Worm (Caenorhabditis elegans) whole organism, midembryonic: ENCODE data around the gene W02B12.12.
"Not testable (repeated sequence)": the region's sequence is repeated elsewhere in the genome, so short reads cannot be mapped to it uniquely, and the experiment has no call there.

Experiments used
- T22C8.4 ChIP-seq: fragments of 200-800 bp; sonication (Bioruptor generic); IDR thresholded peaks from 2 replicates; pipeline ENCODE4 v1.3.6; 2022; ENCODE audit warnings: missing genetic modification characterization, missing compliant biosample characterization
- cog-1 ChIP-seq: sonication (generic microtip); optimal IDR thresholded peaks from 2 replicates; lab custom pipeline; 2016; ENCODE audit warnings: missing genetic modification characterization, missing compliant biosample characterization
- flt-1 ChIP-seq: fragments of 200-800 bp; sonication (Bioruptor generic); IDR thresholded peaks from 2 replicates; pipeline ENCODE4 v1.3.6; 2022; ENCODE audit warnings: missing genetic modification characterization, missing compliant biosample characterization
- klf-2 ChIP-seq: fragments of 200-800 bp; sonication (Bioruptor generic); conservative IDR thresholded peaks from 2 replicates; pipeline ENCODE4 v1.3.6; 2022; ENCODE audit warnings: missing genetic modification reagents, missing genetic modification characterization, missing compliant biosample characterization
- med-1 ChIP-seq: sonication (generic microtip); optimal IDR thresholded peaks from 2 replicates; lab custom pipeline; 2017; ENCODE audit warnings: missing genetic modification characterization, mild to moderate bottlenecking, missing compliant biosample characterization, antibody characterized with exemption, missing genetic modification reagents; ENCODE audit not compliant: insufficient read depth
- ref-1 ChIP-seq: fragments of 200-800 bp; sonication (Bioruptor generic); conservative IDR thresholded peaks from 2 replicates; pipeline ENCODE4 v1.3.6; 2022; ENCODE audit warnings: missing genetic modification reagents, missing genetic modification characterization, missing compliant biosample characterization
- tab-1 ChIP-seq: fragments of 200-800 bp; sonication (Bioruptor generic); IDR thresholded peaks from 2 replicates; pipeline ENCODE4 v1.3.6; 2022; ENCODE audit warnings: missing genetic modification characterization, missing compliant biosample characterization
- ztf-23 ChIP-seq: fragments of 200-800 bp; sonication (Bioruptor generic); IDR thresholded peaks from 2 replicates; pipeline ENCODE4 v1.3.6; 2022; ENCODE audit warnings: missing genetic modification reagents, missing genetic modification characterization, missing compliant biosample characterization
- ztf-29 ChIP-seq: fragments of 200-800 bp; sonication (Bioruptor generic); IDR thresholded peaks from 2 replicates; pipeline ENCODE4 v1.3.6; 2022; ENCODE audit warnings: missing genetic modification reagents, missing genetic modification characterization, missing compliant biosample characterization

The W02B12.12 gene

DNA sequence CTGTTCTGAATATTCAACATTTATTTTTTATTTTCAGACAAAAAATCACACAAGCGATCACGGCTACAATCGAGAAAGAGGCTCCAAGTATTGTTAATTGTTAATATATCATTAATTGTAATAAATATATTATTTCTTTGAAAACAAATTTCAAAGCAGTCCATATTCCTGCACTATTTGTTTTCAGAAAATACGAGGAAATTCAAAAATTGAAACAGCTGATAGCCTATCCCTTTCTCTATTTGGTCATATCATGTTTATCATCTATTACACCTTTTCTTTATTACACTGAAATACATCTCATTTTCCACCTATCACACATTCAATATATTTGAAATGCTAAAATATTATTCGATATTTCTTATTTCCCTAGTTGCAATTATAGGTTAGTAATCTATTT, 34.0 kb downstream of the W02B12.12 start, which contains the start of gene W02B12.13:
W02B12.13 (plus strand) TSS at position 301 of the 400 bp plus-strand sequence.
- TF ChIP-seq cog-1 (tag; lab: Kevin White, UChicago) (no peak), ztf-23 (GFP tag; lab: Robert Waterston, UW) (no peak), klf-2 (GFP tag; lab: Robert Waterston, UW) (no peak), flt-1 (GFP tag; lab: Robert Waterston, UW) (no peak), tab-1 (GFP tag; lab: Robert Waterston, UW) (no peak), T22C8.4 (GFP tag; lab: Robert Waterston, UW) (no peak), med-1 (GFP tag; lab: Kevin White, UChicago) (no peak), ztf-29 (no peak), ref-1 (GFP tag; lab: Robert Waterston, UW) (no peak)

DNA sequence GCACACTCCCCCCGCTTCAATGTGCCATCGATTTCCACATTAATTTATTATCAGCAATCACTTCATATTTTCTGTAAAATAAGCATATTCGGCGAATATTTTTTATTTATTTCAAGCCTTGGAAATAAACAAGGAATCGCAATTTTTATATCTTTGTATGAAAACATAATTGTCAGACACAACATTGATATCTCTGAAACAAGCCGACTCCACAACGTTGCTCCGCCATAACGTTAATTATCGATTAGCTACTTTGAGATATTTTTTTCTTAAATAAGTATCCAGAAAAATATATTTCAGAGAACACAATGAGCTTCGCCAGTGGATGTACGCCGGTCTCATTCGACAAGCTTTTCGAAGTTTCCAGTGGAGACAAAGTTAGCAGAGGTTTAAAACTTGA, 35.1 kb downstream of the W02B12.12 start, which contains the start of gene adbp-1:
adbp-1 (plus strand) TSS at position 301 of the 400 bp plus-strand sequence.
- no peak for TF ChIP-seq med-1 (GFP tag; lab: Kevin White, UChicago)
- no peak for TF ChIP-seq klf-2 (GFP tag; lab: Robert Waterston, UW)
- no peak for TF ChIP-seq T22C8.4 (GFP tag; lab: Robert Waterston, UW)
- no peak for TF ChIP-seq flt-1 (GFP tag; lab: Robert Waterston, UW)
- TF ChIP-seq tab-1 (GFP tag; lab: Robert Waterston, UW): no peak
- TF ChIP-seq ztf-29: no peak
- TF ChIP-seq cog-1 (tag; lab: Kevin White, UChicago): no peak
- TF ChIP-seq ref-1 (GFP tag; lab: Robert Waterston, UW): no peak
- no peak for TF ChIP-seq ztf-23 (GFP tag; lab: Robert Waterston, UW)

DNA sequence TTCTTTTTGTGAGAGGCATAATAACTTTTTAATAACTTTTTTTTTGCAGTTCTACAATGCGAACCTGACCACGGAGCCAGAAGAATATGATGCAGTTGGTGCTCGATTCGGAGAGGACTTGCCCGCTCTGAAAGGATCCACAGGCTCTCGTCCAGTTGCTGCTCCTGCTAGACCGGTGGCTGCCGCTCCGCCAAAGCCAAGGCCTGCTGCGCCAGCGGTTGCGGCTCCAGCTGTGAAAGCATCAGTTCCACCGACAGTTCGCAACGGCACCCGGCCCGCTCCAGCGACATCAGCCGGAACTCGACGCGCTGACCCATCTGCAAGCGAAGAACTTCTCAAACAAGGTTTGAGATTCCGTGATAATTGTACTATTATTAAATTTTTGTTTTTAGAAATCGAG, 35.8 kb downstream of the W02B12.12 start:
- no peak for TF ChIP-seq klf-2 (GFP tag; lab: Robert Waterston, UW)
- no peak for TF ChIP-seq med-1 (GFP tag; lab: Kevin White, UChicago)
- no peak for TF ChIP-seq T22C8.4 (GFP tag; lab: Robert Waterston, UW)
- TF ChIP-seq cog-1 (tag; lab: Kevin White, UChicago): no peak
- TF ChIP-seq ref-1 (GFP tag; lab: Robert Waterston, UW): no peak
- no peak for TF ChIP-seq ztf-29

- not testable (repeated sequence) for TF ChIP-seq flt-1 (GFP tag; lab: Robert Waterston, UW); cog-1 (tag; lab: Kevin White, UChicago); med-1 (GFP tag; lab: Kevin White, UChicago)
These were observed 36.6 kb downstream of the W02B12.12 start, which contains the start of gene ebp-2 for ce11 chrII:11442425-11442824. Gene ebp-2, plus strand, starts transcription at chrII:11442725.

- TF ChIP-seq cog-1 (tag; lab: Kevin White, UChicago) (peak; percentile 16), tab-1 (GFP tag; lab: Robert Waterston, UW) (no peak)
These were observed 38.7 kb downstream of the W02B12.12 start, which contains the start of gene VW02B12L.2 for ce11 chrII:11440265-11440664. Gene VW02B12L.2, minus strand, starts transcription at chrII:11440329.

DNA sequence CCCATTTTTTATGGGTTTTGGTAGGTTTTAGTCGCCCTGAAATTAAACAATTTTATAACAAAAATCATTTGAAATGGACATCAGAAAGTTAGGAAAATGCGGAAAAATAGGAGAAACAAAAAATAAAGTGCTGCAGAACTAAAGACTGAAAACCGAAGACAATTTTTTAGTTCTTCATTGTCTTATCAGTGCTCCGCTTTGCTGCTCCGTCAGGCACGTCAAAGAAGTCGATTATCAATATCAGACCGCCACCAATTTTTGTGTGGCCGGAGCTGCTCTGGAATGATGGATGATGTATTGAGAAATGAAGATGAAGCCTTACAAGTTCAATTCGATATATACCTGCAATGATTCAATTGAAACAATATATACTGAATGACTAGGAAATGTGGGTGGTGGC, 40.6 kb downstream of the W02B12.12 start, which contains the start of gene vha-6:
vha-6 (minus strand) TSS at position 36 of the 400 bp plus-strand sequence.
- TF ChIP-seq flt-1 (GFP tag; lab: Robert Waterston, UW) (no peak), T22C8.4 (GFP tag; lab: Robert Waterston, UW) (no peak), ztf-29 (no peak), ztf-23 (GFP tag; lab: Robert Waterston, UW) (no peak), klf-2 (GFP tag; lab: Robert Waterston, UW) (no peak)

ce11 chrII:11433942-11434341, 45.0 kb downstream of the W02B12.12 start, which contains the start of gene C05D12.5:
Gene C05D12.5, plus strand, starts transcription at chrII:11434242.
- TF ChIP-seq tab-1 (GFP tag; lab: Robert Waterston, UW) (no peak), cog-1 (tag; lab: Kevin White, UChicago) (no peak), ref-1 (GFP tag; lab: Robert Waterston, UW) (no peak), klf-2 (GFP tag; lab: Robert Waterston, UW) (no peak), T22C8.4 (GFP tag; lab: Robert Waterston, UW) (no peak), ztf-29 (no peak), flt-1 (GFP tag; lab: Robert Waterston, UW) (no peak), med-1 (GFP tag; lab: Kevin White, UChicago) (no peak), ztf-23 (GFP tag; lab: Robert Waterston, UW) (no peak)

DNA sequence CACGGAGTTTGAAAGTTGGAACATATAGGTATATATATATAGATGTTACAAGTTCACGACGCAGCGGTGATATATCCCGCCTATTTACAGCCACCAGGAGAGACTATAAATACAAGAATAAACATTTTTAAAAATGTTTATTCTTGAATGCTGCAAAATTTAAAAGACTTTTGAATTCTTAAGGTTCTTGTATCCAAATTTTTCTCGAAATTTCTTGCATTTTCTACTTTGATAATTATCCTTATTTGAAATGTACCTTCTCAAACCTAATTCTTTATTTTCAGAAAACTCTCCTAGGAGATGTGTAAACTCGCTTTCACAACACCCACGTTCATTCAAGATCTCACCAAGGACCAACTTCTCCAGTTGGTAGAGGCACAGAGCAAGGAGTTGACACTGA, 47.4 kb downstream of the W02B12.12 start, which contains the start of gene C05D12.4:
C05D12.4 (plus strand) TSS at position 301 of the 400 bp plus-strand sequence.
- no peak for TF ChIP-seq flt-1 (GFP tag; lab: Robert Waterston, UW)
- TF ChIP-seq tab-1 (GFP tag; lab: Robert Waterston, UW): no peak
- no peak for TF ChIP-seq cog-1 (tag; lab: Kevin White, UChicago)
- no peak for TF ChIP-seq ztf-29
- TF ChIP-seq med-1 (GFP tag; lab: Kevin White, UChicago): no peak
- no peak for TF ChIP-seq klf-2 (GFP tag; lab: Robert Waterston, UW)
- TF ChIP-seq T22C8.4 (GFP tag; lab: Robert Waterston, UW): no peak
- no peak for TF ChIP-seq ztf-23 (GFP tag; lab: Robert Waterston, UW)
- TF ChIP-seq ref-1 (GFP tag; lab: Robert Waterston, UW): no peak

DNA sequence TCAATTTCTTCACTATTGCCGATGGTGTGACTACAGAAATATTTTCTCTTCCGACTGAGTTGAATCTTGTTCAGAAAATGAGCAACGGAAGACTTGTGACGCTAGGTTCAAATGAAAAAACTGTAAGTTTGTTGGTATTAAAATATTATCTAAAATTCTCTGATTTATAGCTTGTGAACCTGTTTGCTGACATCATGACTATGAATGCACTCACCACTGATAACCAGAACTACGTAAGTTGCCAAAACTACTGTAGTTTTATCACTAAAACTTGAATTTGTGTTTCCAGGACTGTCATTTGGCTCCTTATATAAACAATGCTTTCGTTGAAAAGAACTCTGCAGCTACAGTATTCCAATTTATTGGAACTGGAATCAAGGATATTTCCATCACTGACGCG, 50.4 kb downstream of the W02B12.12 start:
- no peak for TF ChIP-seq klf-2 (GFP tag; lab: Robert Waterston, UW)
- TF ChIP-seq cog-1 (tag; lab: Kevin White, UChicago): no peak
- no peak for TF ChIP-seq ref-1 (GFP tag; lab: Robert Waterston, UW)
- TF ChIP-seq tab-1 (GFP tag; lab: Robert Waterston, UW): no peak
- no peak for TF ChIP-seq flt-1 (GFP tag; lab: Robert Waterston, UW)
- TF ChIP-seq med-1 (GFP tag; lab: Kevin White, UChicago): no peak
- no peak for TF ChIP-seq ztf-29
- TF ChIP-seq T22C8.4 (GFP tag; lab: Robert Waterston, UW): no peak
- no peak for TF ChIP-seq ztf-23 (GFP tag; lab: Robert Waterston, UW)
